Worm (Caenorhabditis elegans): Measurements from ENCODE around the gene gtl-2.

DNA sequence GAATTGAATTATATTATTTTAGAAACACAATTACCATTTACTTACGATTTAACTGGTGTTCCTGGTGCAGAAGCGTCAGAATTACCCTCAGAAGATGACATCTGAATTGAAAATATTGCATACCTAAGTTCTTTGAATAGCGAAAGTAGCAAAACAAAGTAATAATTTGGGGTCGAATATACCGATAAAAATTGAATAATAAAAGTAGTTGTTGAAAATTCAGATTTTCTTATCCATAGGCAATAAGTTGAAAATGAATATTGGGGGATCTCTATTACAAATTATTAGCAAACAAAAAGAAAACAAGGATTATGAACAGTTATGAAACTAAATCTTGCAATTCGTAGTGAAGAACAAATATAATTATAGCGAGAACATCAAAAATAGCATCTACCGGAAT lies 56.0 kb downstream of the gtl-2 start, which contains the start of gene leo-1:
- TF ChIP-seq tbx-2 (tag; optimal IDR thresholded peaks at IDR 0.05) = no peak
- TF ChIP-seq nhr-232 (tag; optimal IDR thresholded peaks at IDR 0.05) = no peak
- no peak for TF ChIP-seq sdc-2 (tag; optimal IDR thresholded peaks at IDR 0.05)
- no peak for TF ChIP-seq eyg-1 (tag; optimal IDR thresholded peaks at IDR 0.05)
- no peak for TF ChIP-seq ceh-34 (tag; optimal IDR thresholded peaks at IDR 0.05)

Measured in whole organism, late embryonic.